Fruit fly (Drosophila melanogaster): ENCODE results near the gene Paip2.

Gene Paip2

DNA sequence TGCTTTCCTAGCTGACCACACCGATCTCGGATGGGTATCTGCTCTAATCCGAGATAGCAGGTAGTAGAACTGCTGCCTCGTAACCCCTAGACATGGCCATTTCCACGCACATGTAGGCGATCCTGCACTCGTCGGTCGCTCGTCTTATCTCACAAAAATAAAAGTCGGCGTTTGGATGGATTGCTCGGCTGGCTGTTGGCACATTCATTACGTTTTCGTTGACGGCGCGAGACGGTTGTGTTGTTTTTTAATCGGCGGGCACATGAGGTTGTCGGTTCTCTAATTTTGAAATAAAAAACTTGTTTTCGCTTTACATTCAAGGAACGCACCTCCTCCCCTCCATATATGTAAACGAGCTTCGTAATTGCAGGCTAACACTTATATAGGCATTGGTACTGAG is 51.7 kb downstream of the Paip2 start, which contains the start of gene ry:
ry (plus strand) TSS at position 206 of the 400 bp plus-strand sequence.
- no peak for TF ChIP-seq CG10669 (GFP tag; optimal IDR thresholded peaks at IDR 0.05)
- peak; percentile 56 for TF ChIP-seq vri (GFP tag; optimal IDR thresholded peaks at IDR 0.05)
- no peak for TF ChIP-seq CG15336 (GFP tag; IDR thresholded peaks at IDR 0.05)
- peak; percentile 22 for TF ChIP-seq Eip78C (GFP tag)
- no peak for TF ChIP-seq eg (GFP tag; IDR thresholded peaks at IDR 0.05)

- TF ChIP-seq svp (GFP tag) (peak; percentile 99), Lpt (GFP tag; optimal IDR thresholded peaks at IDR 0.05) (peak; percentile 3), fkh (GFP tag; optimal IDR thresholded peaks at IDR 0.05) (peak; percentile 99), pdm3 (GFP tag; optimal IDR thresholded peaks at IDR 0.05) (no peak), Sox14 (GFP tag; optimal IDR thresholded peaks at IDR 0.05) (no peak), spab (GFP tag; optimal IDR thresholded peaks at IDR 0.05) (no peak), OdsH (GFP tag; optimal IDR thresholded peaks at IDR 0.05) (no peak), Sox15 (GFP tag; optimal IDR thresholded peaks at IDR 0.05) (no peak), CG3919 (GFP tag; optimal IDR thresholded peaks at IDR 0.05) (no peak)
These were observed 52.4 kb downstream of the Paip2 start for dm6 chr3R:13032975-13033445.

DNA sequence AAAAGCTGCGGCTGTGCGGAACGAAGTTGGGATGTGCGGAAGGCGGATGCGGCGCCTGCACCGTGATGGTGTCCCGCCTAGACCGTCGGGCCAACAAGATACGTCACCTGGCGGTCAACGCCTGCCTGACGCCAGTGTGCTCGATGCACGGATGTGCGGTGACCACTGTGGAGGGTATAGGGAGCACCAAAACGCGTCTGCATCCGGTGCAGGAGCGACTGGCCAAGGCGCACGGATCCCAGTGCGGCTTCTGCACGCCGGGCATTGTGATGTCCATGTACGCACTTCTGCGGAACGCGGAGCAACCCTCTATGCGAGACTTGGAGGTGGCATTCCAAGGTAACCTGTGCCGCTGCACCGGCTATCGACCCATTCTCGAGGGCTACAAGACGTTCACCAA is 53.1 kb downstream of the Paip2 start:
- no peak for TF ChIP-seq CG32006 (GFP tag; optimal IDR thresholded peaks at IDR 0.05)
- TF ChIP-seq CG1621 (tag; optimal IDR thresholded peaks at IDR 0.05), result no peak
- TF ChIP-seq CG6792 (GFP tag; optimal IDR thresholded peaks at IDR 0.05), result no peak
- TF ChIP-seq Hr4 (GFP tag; optimal IDR thresholded peaks at IDR 0.05), result no peak
- no peak for TF ChIP-seq ss (GFP tag; optimal IDR thresholded peaks at IDR 0.05)
- no peak for TF ChIP-seq OdsH (GFP tag; optimal IDR thresholded peaks at IDR 0.05)
- TF ChIP-seq spab (GFP tag; optimal IDR thresholded peaks at IDR 0.05), result no peak

Measured in whole organism, prepupa.